Fruit fly (Drosophila melanogaster): Measurements from ENCODE around the gene Ptp61F.
A peak's percentile ranks its signal among the peaks of the same experiment; 100 is the strongest.

Ptp61F gene

DNA sequence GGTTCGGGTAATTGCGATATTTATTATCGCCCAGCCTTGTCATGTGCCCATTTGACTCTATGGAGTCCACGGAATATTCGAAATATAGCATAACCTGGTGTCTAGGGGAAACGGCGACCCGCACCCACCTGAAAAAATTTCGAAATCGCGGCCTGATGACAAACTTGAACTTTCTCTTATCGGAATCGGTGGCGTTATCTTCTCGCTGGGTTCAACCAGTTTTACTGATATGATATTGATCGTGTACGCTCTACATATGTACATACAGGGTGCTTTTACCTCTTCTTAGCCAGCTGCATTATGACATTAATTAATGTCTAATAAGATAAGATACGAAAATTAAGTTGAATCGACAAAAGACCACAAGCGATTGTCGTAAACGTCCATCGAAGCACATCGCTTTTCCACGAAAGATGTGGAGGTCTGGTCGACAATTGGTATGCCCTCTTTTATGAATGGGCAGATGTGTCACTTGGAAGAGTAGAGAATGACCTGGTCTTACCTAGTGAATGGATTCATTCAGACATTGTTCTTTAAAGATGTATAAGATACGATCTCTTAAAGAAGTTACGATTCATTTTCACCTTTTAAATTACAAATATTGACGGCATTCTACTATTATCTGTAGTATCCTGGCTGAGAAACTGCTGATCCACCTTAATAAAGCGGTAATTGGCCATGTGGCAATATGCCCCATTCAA is 154.7 kb downstream of the Ptp61F start (continued):
- TF ChIP-seq esn (GFP tag; optimal IDR thresholded peaks at IDR 0.05) (peak; percentile 51), CG11762 (GFP tag; optimal IDR thresholded peaks at IDR 0.05; ENCODE audit: insufficient read depth) (peak; percentile 31), spab (GFP tag; optimal IDR thresholded peaks at IDR 0.05) (no peak), Eip75B (GFP tag; optimal IDR thresholded peaks at IDR 0.05) (peak; percentile 65), CG1621 (tag; optimal IDR thresholded peaks at IDR 0.05) (peak; percentile 19), CG31627 (GFP tag; optimal IDR thresholded peaks at IDR 0.05) (peak; percentile 39), CG4318 (GFP tag; optimal IDR thresholded peaks at IDR 0.05) (no peak), Met (GFP tag; optimal IDR thresholded peaks at IDR 0.05) (peak; percentile 35), Ets21C (GFP tag; optimal IDR thresholded peaks at IDR 0.05) (peak; percentile 4), svp (GFP tag) (peak; percentile 87), CG6808 (GFP tag; optimal IDR thresholded peaks at IDR 0.05) (peak; percentile 5), CG8632 (GFP tag; optimal IDR thresholded peaks at IDR 0.05) (peak; percentile 50), CG15336 (GFP tag; IDR thresholded peaks at IDR 0.05) (peak; percentile 23), Hr38 (GFP tag; optimal IDR thresholded peaks at IDR 0.05) (no peak)

DNA sequence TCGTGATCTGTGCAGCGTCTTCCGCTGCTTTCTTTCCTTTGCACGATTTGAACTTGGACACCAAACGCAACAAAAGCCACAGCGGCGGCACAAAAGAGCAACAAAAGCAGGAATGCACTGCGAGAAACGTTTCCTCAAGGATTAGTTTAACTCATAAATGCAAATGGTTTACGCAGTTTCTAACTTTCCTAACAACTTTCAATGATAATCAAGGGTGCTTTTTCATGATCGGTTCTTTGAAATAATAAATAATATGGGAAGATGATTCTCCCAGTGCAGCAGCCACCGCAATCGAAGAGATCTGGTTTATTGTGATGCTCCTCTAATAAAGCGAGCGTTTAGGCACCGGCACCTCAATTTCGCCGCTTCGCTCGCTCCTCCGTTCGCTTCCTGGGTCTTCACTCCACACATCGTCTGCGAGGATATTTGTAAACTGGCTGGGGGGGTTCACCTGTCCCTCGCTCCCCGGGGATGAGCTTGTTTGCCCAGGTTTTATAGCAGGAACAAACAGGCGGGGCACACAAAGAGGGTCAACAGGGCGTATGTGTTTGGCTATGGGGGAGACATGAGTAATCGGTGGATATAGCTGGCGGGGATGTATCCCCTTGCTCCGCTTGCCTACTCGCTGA is 155.8 kb downstream of the Ptp61F start:
- TF ChIP-seq Eip93F (GFP tag; optimal IDR thresholded peaks at IDR 0.05) = peak; percentile 97
- peak; percentile 83 for TF ChIP-seq CG6808 (GFP tag; optimal IDR thresholded peaks at IDR 0.05)
- TF ChIP-seq CG8632 (GFP tag; optimal IDR thresholded peaks at IDR 0.05) = peak; percentile 90
- TF ChIP-seq Ets21C (GFP tag; optimal IDR thresholded peaks at IDR 0.05) = peak; percentile 95
- TF ChIP-seq CG31627 (GFP tag; optimal IDR thresholded peaks at IDR 0.05) = peak; percentile 98
- TF ChIP-seq CG16779 (tag; optimal IDR thresholded peaks at IDR 0.05) = peak; percentile 76
- no peak for TF ChIP-seq fkh (GFP tag; optimal IDR thresholded peaks at IDR 0.05)
- TF ChIP-seq CG9139 (GFP tag; optimal IDR thresholded peaks at IDR 0.05) = peak; percentile 67
- peak; percentile 91 for TF ChIP-seq CG11762 (GFP tag; optimal IDR thresholded peaks at IDR 0.05; ENCODE audit: insufficient read depth)
- TF ChIP-seq lz (GFP tag; optimal IDR thresholded peaks at IDR 0.05) = peak; percentile 97
- peak; percentile 91 for TF ChIP-seq Ets96B (tag; optimal IDR thresholded peaks at IDR 0.05)
- peak; percentile 64 for TF ChIP-seq dsx (GFP tag; optimal IDR thresholded peaks at IDR 0.05; ENCODE audit: poor library complexity, severe bottlenecking)
- peak; percentile 98 for TF ChIP-seq cyc (GFP tag; optimal IDR thresholded peaks at IDR 0.05)
- TF ChIP-seq CG4318 (GFP tag; optimal IDR thresholded peaks at IDR 0.05) = peak; percentile 94
- TF ChIP-seq Hr39 (GFP tag; optimal IDR thresholded peaks at IDR 0.05) = peak; percentile 98
- peak; percentile 90 for TF ChIP-seq dac (GFP tag; optimal IDR thresholded peaks at IDR 0.05)
- TF ChIP-seq Sox15 (GFP tag; optimal IDR thresholded peaks at IDR 0.05) = peak; percentile 89
- peak; percentile 96 for TF ChIP-seq Hr4 (GFP tag; optimal IDR thresholded peaks at IDR 0.05)
- peak; percentile 87 for TF ChIP-seq fd85E (GFP tag; optimal IDR thresholded peaks at IDR 0.05)
- TF ChIP-seq Blimp-1 (GFP tag; optimal IDR thresholded peaks at IDR 0.05) = peak; percentile 89
- TF ChIP-seq Eip75B (GFP tag; optimal IDR thresholded peaks at IDR 0.05) = peak; percentile 96
- peak; percentile 67 to 70 for TF ChIP-seq ss (GFP tag; optimal IDR thresholded peaks at IDR 0.05)
- peak; percentile 97 for TF ChIP-seq CG6163 (GFP tag; IDR thresholded peaks at IDR 0.05)
- peak; percentile 97 for TF ChIP-seq CG32006 (GFP tag; optimal IDR thresholded peaks at IDR 0.05)
- TF ChIP-seq topi (GFP tag; optimal IDR thresholded peaks at IDR 0.05) = peak; percentile 97
- TF ChIP-seq Gug (GFP tag; IDR thresholded peaks at IDR 0.05) = peak; percentile 91
- TF ChIP-seq CG11902 (GFP tag; optimal IDR thresholded peaks at IDR 0.05) = peak; percentile 91
- TF ChIP-seq esn (GFP tag; optimal IDR thresholded peaks at IDR 0.05) = peak; percentile 99
- TF ChIP-seq acj6 (GFP tag; optimal IDR thresholded peaks at IDR 0.05) = peak; percentile 97
- peak; percentile 95 for TF ChIP-seq CG10631 (GFP tag; optimal IDR thresholded peaks at IDR 0.05)
- peak; percentile 98 for TF ChIP-seq Sox102F (GFP tag; optimal IDR thresholded peaks at IDR 0.05)
- TF ChIP-seq Smox (GFP tag; optimal IDR thresholded peaks at IDR 0.05) = peak; percentile 97
- TF ChIP-seq CG10669 (GFP tag; optimal IDR thresholded peaks at IDR 0.05) = peak; percentile 83
- peak; percentile 86 for TF ChIP-seq fd59A (GFP tag; optimal IDR thresholded peaks at IDR 0.05)
- TF ChIP-seq CG6792 (GFP tag; optimal IDR thresholded peaks at IDR 0.05) = peak; percentile 95
- TF ChIP-seq salr (GFP tag; optimal IDR thresholded peaks at IDR 0.05) = peak; percentile 78 to 95
- peak; percentile 94 for TF ChIP-seq net (GFP tag; optimal IDR thresholded peaks at IDR 0.05)
- peak; percentile 98 for TF ChIP-seq CG6854 (GFP tag; optimal IDR thresholded peaks at IDR 0.05)
- TF ChIP-seq CG7368 (GFP tag; optimal IDR thresholded peaks at IDR 0.05) = peak; percentile 91
- TF ChIP-seq Eip78C (GFP tag) = peak; percentile 97
